Worm (Caenorhabditis elegans) whole organism, L1 larva: Measurements from ENCODE around the gene T14B4.1.

ENCODE experiments used
- fos-1 ChIP-seq: fragments of 150-350 bp; optimal IDR thresholded peaks from 2 replicates; lab custom pipeline; 2014; ENCODE audit warnings: missing biosample characterization, missing genetic modification characterization
- nhr-11 ChIP-seq: fragments of 150-350 bp; optimal IDR thresholded peaks from 2 replicates; lab custom pipeline; 2014; ENCODE audit warnings: missing biosample characterization, missing genetic modification characterization
- pag-3 ChIP-seq: sonication (generic microtip); optimal IDR thresholded peaks from 2 replicates; lab custom pipeline; 2017; ENCODE audit warnings: missing genetic modification characterization, mild to moderate bottlenecking, missing compliant biosample characterization, antibody characterized with exemption, borderline replicate concordance; ENCODE audit not compliant: insufficient read depth
- snpc-4 ChIP-seq: fragments of 150-350 bp; optimal IDR thresholded peaks from 2 replicates; lab custom pipeline; 2014; ENCODE audit warnings: missing biosample characterization, missing genetic modification characterization
- tbx-2 ChIP-seq: sonication (generic microtip); optimal IDR thresholded peaks from 2 replicates; lab custom pipeline; 2016; ENCODE audit warnings: missing genetic modification characterization, missing compliant biosample characterization

DNA sequence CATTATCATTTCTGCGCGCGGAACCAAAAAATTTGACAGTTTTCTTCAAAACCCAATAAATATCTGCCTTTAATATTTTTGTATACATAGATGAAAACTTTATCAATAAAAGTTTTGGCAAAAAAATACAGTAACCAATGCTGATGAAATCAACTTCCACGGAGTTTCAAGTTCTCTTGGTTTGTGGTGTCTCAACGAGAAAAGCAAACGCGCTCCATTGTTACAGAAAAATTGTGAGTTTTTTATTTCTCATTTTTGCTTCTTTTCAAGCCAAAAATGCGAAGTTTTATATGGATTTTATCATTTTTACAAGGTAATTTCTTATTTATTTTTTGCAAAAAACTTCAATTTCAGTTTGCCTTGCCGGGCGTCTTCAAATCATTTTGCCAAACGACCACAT, 2.0 kb upstream of the T14B4.1 start, which contains the start of gene T14B4.3:
- TF ChIP-seq nhr-11 (tag; lab: Kevin White, UChicago): no peak
- TF ChIP-seq tbx-2 (tag; lab: Kevin White, UChicago): peak; percentile 54
- TF ChIP-seq pag-3 (tag; lab: Kevin White, UChicago): no peak
- TF ChIP-seq fos-1: no peak
- no peak for TF ChIP-seq snpc-4 (tag; lab: Kevin White, UChicago)
